Fruit fly (Drosophila melanogaster) whole organism, adult: ENCODE results near the gene mfas.

Source experiments
- CG12768 ChIP-seq: fragments of 200-800 bp; sonication (Bioruptor generic); optimal IDR thresholded peaks from 2 replicates; lab custom pipeline; 2017; ENCODE audit warnings: missing biosample characterization, missing genetic modification characterization, mild to moderate bottlenecking, moderate library complexity, missing genetic modification reagents
- CG14711 ChIP-seq: fragments of 200-800 bp; sonication (Bioruptor generic); optimal IDR thresholded peaks from 2 replicates; lab custom pipeline; 2018; ENCODE audit warnings: missing biosample characterization, mild to moderate bottlenecking, missing genetic modification characterization, moderate library complexity
- Clk ChIP-seq: fragments of 200-800 bp; sonication (Bioruptor generic); optimal IDR thresholded peaks from 2 replicates; lab custom pipeline; 2017; ENCODE audit warnings: missing biosample characterization, missing genetic modification characterization
- kay ChIP-seq: fragments of 200-800 bp; sonication (Bioruptor generic); peaks from one replicate; lab custom pipeline; 2016; ENCODE audit warnings: missing biosample characterization, missing genetic modification characterization, borderline replicate concordance

dm6 chr3R:12040228-12040627 is 47.1 kb upstream of the mfas start, which contains the start of gene CG14736:
- TF ChIP-seq CG12768 (GFP tag; lab: Kevin White, UChicago) (no peak), CG14711 (no peak), Clk (GFP tag; lab: Kevin White, UChicago) (no peak), kay (GFP tag; lab: Kevin White, UChicago) (no peak)
